Fruit fly (Drosophila melanogaster) whole organism, embryonic: ENCODE data around the gene CG8300.

Experiments used
- Blimp-1 ChIP-seq: fragments of 200-800 bp; sonication (Bioruptor generic); optimal IDR thresholded peaks from 3 replicates; lab custom pipeline; 2018; ENCODE audit warnings: missing biosample characterization, missing genetic modification characterization, mild to moderate bottlenecking, moderate library complexity, missing genetic modification reagents
- CG10462 ChIP-seq: fragments of 200-800 bp; sonication (Bioruptor generic); optimal IDR thresholded peaks from 2 replicates; lab custom pipeline; 2016; ENCODE audit warnings: missing biosample characterization, missing genetic modification characterization
- CG11695 ChIP-seq: fragments of 200-800 bp; sonication (Bioruptor generic); IDR thresholded peaks from 3 replicates; pipeline ENCODE4 v1.3.6; 2022; ENCODE audit warnings: missing biosample characterization, missing genetic modification characterization
- CG11696 ChIP-seq: fragments of 200-800 bp; sonication (Bioruptor generic); IDR thresholded peaks from 2 replicates; pipeline ENCODE4 v1.3.6; 2022; ENCODE audit warnings: missing biosample characterization, missing genetic modification characterization
- CG12071 ChIP-seq: fragments of 200-800 bp; sonication (Bioruptor generic); optimal IDR thresholded peaks from 3 replicates; lab custom pipeline; 2018; ENCODE audit warnings: missing biosample characterization, mild to moderate bottlenecking, missing genetic modification characterization
- CG1529 ChIP-seq: fragments of 200-800 bp; sonication (Bioruptor generic); optimal IDR thresholded peaks from 3 replicates; lab custom pipeline; 2018; ENCODE audit warnings: missing biosample characterization, missing genetic modification characterization
- CG17359 ChIP-seq: fragments of 200-800 bp; sonication (Bioruptor generic); optimal IDR thresholded peaks from 3 replicates; lab custom pipeline; 2018; ENCODE audit warnings: missing biosample characterization, mild to moderate bottlenecking, missing genetic modification characterization, moderate library complexity
- CG17385 ChIP-seq: fragments of 200-800 bp; sonication (Bioruptor generic); optimal IDR thresholded peaks from 3 replicates; lab custom pipeline; 2018; ENCODE audit warnings: missing biosample characterization, mild to moderate bottlenecking, missing genetic modification characterization
- CG17612 ChIP-seq: fragments of 200-800 bp; sonication (Bioruptor generic); IDR thresholded peaks from 2 replicates; pipeline ENCODE4 v1.3.6; 2022; ENCODE audit warnings: missing biosample characterization, missing genetic modification characterization
- CG1832 ChIP-seq: fragments of 200-800 bp; sonication (Bioruptor generic); optimal IDR thresholded peaks from 2 replicates; lab custom pipeline; 2017; ENCODE audit warnings: missing biosample characterization, mild to moderate bottlenecking, missing genetic modification characterization, inconsistent platforms
- CG30403 ChIP-seq: fragments of 200-800 bp; sonication (Bioruptor generic); optimal IDR thresholded peaks from 3 replicates; lab custom pipeline; 2016; ENCODE audit warnings: missing biosample characterization, missing genetic modification characterization
- CG4404 ChIP-seq: fragments of 200-800 bp; sonication (Bioruptor generic); IDR thresholded peaks from 2 replicates; pipeline ENCODE4 v1.3.6; 2022; ENCODE audit warnings: missing biosample characterization, missing genetic modification characterization
- CG7271 ChIP-seq: fragments of 200-800 bp; sonication (Bioruptor generic); optimal IDR thresholded peaks from 2 replicates; lab custom pipeline; 2018; ENCODE audit warnings: missing biosample characterization, mild to moderate bottlenecking, missing genetic modification characterization, moderate library complexity
- CG7556 ChIP-seq: fragments of 200-800 bp; sonication (Bioruptor generic); optimal IDR thresholded peaks from 2 replicates; lab custom pipeline; 2017; ENCODE audit warnings: missing biosample characterization, mild to moderate bottlenecking, missing genetic modification characterization
- CG7987 ChIP-seq: fragments of 200-800 bp; sonication (Bioruptor generic); optimal IDR thresholded peaks from 2 replicates; lab custom pipeline; 2018; ENCODE audit warnings: missing biosample characterization, mild to moderate bottlenecking, missing genetic modification characterization, moderate library complexity
- D19A ChIP-seq: fragments of 200-800 bp; optimal IDR thresholded peaks from 3 replicates; lab custom pipeline; 2019; ENCODE audit warnings: missing biosample characterization, mild to moderate bottlenecking, missing genetic modification characterization, moderate library complexity
- Dek ChIP-seq: fragments of 200-800 bp; sonication (Bioruptor generic); optimal IDR thresholded peaks from 3 replicates; lab custom pipeline; 2019; ENCODE audit warnings: missing biosample characterization, mild to moderate bottlenecking, missing genetic modification characterization, moderate library complexity
- Elba2 ChIP-seq: fragments of 200-800 bp; sonication (Bioruptor generic); optimal IDR thresholded peaks from 3 replicates; lab custom pipeline; 2016; ENCODE audit warnings: missing biosample characterization, missing genetic modification characterization
- Ets97D ChIP-seq: fragments of 200-800 bp; sonication (Bioruptor generic); optimal IDR thresholded peaks from 3 replicates; lab custom pipeline; 2016; ENCODE audit warnings: missing biosample characterization, missing genetic modification characterization
- Fer3 ChIP-seq: fragments of 200-800 bp; sonication (Bioruptor generic); optimal IDR thresholded peaks from 2 replicates; lab custom pipeline; 2018; ENCODE audit warnings: missing biosample characterization, mild to moderate bottlenecking, missing genetic modification characterization, moderate library complexity
- HLHmδ ChIP-seq: fragments of 200-800 bp; sonication (Bioruptor generic); optimal IDR thresholded peaks from 2 replicates; lab custom pipeline; 2018; ENCODE audit warnings: missing biosample characterization, mild to moderate bottlenecking, missing genetic modification characterization, moderate library complexity
- HmgD ChIP-seq: fragments of 200-800 bp; sonication (Bioruptor generic); optimal IDR thresholded peaks from 3 replicates; lab custom pipeline; 2016; ENCODE audit warnings: missing biosample characterization, missing genetic modification characterization
- MTF-1 ChIP-seq: fragments of 200-800 bp; sonication (Bioruptor generic); optimal IDR thresholded peaks from 2 replicates; lab custom pipeline; 2018; ENCODE audit warnings: missing biosample characterization, mild to moderate bottlenecking, missing genetic modification characterization, borderline replicate concordance
- Mrtf ChIP-seq: fragments of 200-800 bp; sonication (Bioruptor generic); IDR thresholded peaks from 3 replicates; pipeline ENCODE4 v1.3.6; 2022; ENCODE audit warnings: missing biosample characterization, missing genetic modification characterization
- NC2α ChIP-seq: fragments of 200-800 bp; sonication (Bioruptor generic); optimal IDR thresholded peaks from 2 replicates; lab custom pipeline; 2016; ENCODE audit warnings: missing biosample characterization, missing genetic modification characterization
- Poxn ChIP-seq: fragments of 200-800 bp; sonication (Bioruptor generic); IDR thresholded peaks from 2 replicates; pipeline ENCODE4 v1.3.6; 2022; ENCODE audit warnings: missing biosample characterization, missing genetic modification characterization
- Side ChIP-seq: fragments of 200-800 bp; sonication (Bioruptor generic); optimal IDR thresholded peaks from 2 replicates; lab custom pipeline; 2016; ENCODE audit warnings: missing biosample characterization, missing genetic modification characterization
- Six4 ChIP-seq: fragments of 200-800 bp; sonication (Bioruptor generic); optimal IDR thresholded peaks from 2 replicates; lab custom pipeline; 2016; ENCODE audit warnings: missing biosample characterization, missing genetic modification characterization
- Sry-β ChIP-seq: fragments of 200-800 bp; sonication (Bioruptor generic); optimal IDR thresholded peaks from 2 replicates; lab custom pipeline; 2018; ENCODE audit warnings: missing biosample characterization, mild to moderate bottlenecking, missing genetic modification characterization, moderate library complexity
- Stat92E ChIP-seq, 3 experiments: fragments of >200 bp in 2 of 3; fragments of 200-800 bp in 1 of 3; sonication (Bioruptor generic) in 1 of 3; optimal IDR thresholded peaks; 2 replicates each; lab custom pipeline; 2017 to 2019; ENCODE audit warnings: missing biosample characterization in 3 of 3, missing genetic modification characterization in 3 of 3, mild to moderate bottlenecking in 1 of 3, moderate library complexity in 1 of 3
- Tbp ChIP-seq: fragments of >200 bp; optimal IDR thresholded peaks from 2 replicates; lab custom pipeline; 2018; ENCODE audit warnings: missing biosample characterization, missing genetic modification characterization
- amos ChIP-seq: fragments of 200-800 bp; sonication (Bioruptor generic); IDR thresholded peaks from 2 replicates; pipeline ENCODE4 v1.3.6; 2022; ENCODE audit warnings: missing biosample characterization, missing genetic modification characterization; ENCODE audit not compliant: partially characterized antibody
- aop ChIP-seq: fragments of 200-800 bp; sonication (Bioruptor generic); IDR thresholded peaks from 2 replicates; pipeline ENCODE4 v1.3.6; 2022; ENCODE audit warnings: missing biosample characterization, missing genetic modification characterization
- bowl ChIP-seq: fragments of 200-800 bp; sonication (Bioruptor generic); IDR thresholded peaks from 2 replicates; pipeline ENCODE4 v1.3.6; 2022; ENCODE audit warnings: missing biosample characterization, missing genetic modification characterization
- cad ChIP-seq: fragments of >200 bp; optimal IDR thresholded peaks from 2 replicates; lab custom pipeline; 2017; ENCODE audit warnings: missing biosample characterization, missing genetic modification characterization
- cas ChIP-seq: fragments of 200-800 bp; sonication (Bioruptor generic); IDR thresholded peaks from 2 replicates; pipeline ENCODE4 v1.3.6; 2022; ENCODE audit warnings: missing biosample characterization, missing genetic modification characterization
- corto ChIP-seq: fragments of 200-800 bp; sonication (Bioruptor generic); optimal IDR thresholded peaks from 2 replicates; lab custom pipeline; 2016; ENCODE audit warnings: missing biosample characterization, mild to moderate bottlenecking, missing genetic modification characterization, moderate library complexity
- dysf ChIP-seq: fragments of 200-800 bp; sonication (Bioruptor generic); IDR thresholded peaks from 3 replicates; pipeline ENCODE4 v1.3.6; 2022; ENCODE audit warnings: missing biosample characterization, missing genetic modification characterization
- ems ChIP-seq: fragments of 200-800 bp; sonication (Bioruptor generic); optimal IDR thresholded peaks from 3 replicates; lab custom pipeline; 2016; ENCODE audit warnings: missing biosample characterization, missing genetic modification characterization
- eyg ChIP-seq: fragments of 200-800 bp; sonication (Bioruptor generic); optimal IDR thresholded peaks from 3 replicates; lab custom pipeline; 2016; ENCODE audit warnings: missing biosample characterization, missing genetic modification characterization
- ham ChIP-seq: fragments of 200-800 bp; sonication (Bioruptor generic); IDR thresholded peaks from 2 replicates; pipeline ENCODE4 v1.3.6; 2022; ENCODE audit warnings: missing biosample characterization, missing genetic modification characterization
- ind ChIP-seq: fragments of 200-800 bp; sonication (Bioruptor generic); optimal IDR thresholded peaks from 3 replicates; lab custom pipeline; 2016; ENCODE audit warnings: missing biosample characterization, missing genetic modification characterization
- jing ChIP-seq: fragments of 200-800 bp; sonication (Bioruptor generic); optimal IDR thresholded peaks from 2 replicates; lab custom pipeline; 2018; ENCODE audit warnings: missing biosample characterization, mild to moderate bottlenecking, missing genetic modification characterization
- knrl ChIP-seq: fragments of 200-800 bp; sonication (Bioruptor generic); IDR thresholded peaks from 3 replicates; pipeline ENCODE4 v1.3.6; 2022; ENCODE audit warnings: missing biosample characterization, missing genetic modification characterization; ENCODE audit not compliant: partially characterized antibody
- lilli ChIP-seq: fragments of 200-800 bp; sonication (Bioruptor generic); optimal IDR thresholded peaks from 3 replicates; lab custom pipeline; 2016; ENCODE audit warnings: missing biosample characterization, missing genetic modification characterization
- nmo ChIP-seq: fragments of 200-800 bp; sonication (Bioruptor generic); optimal IDR thresholded peaks from 2 replicates; lab custom pipeline; 2018; ENCODE audit warnings: missing biosample characterization, mild to moderate bottlenecking, missing genetic modification characterization, moderate library complexity
- peb ChIP-seq: fragments of 200-800 bp; sonication (Bioruptor generic); IDR thresholded peaks from 2 replicates; pipeline ENCODE4 v1.3.6; 2022; ENCODE audit warnings: missing biosample characterization, missing genetic modification characterization
- pzg ChIP-seq: fragments of 200-800 bp; sonication (Bioruptor generic); optimal IDR thresholded peaks from 3 replicates; lab custom pipeline; 2018; ENCODE audit warnings: missing biosample characterization, mild to moderate bottlenecking, missing genetic modification characterization, moderate library complexity
- sima ChIP-seq: fragments of 200-800 bp; sonication (Bioruptor generic); optimal IDR thresholded peaks from 2 replicates; lab custom pipeline; 2016; ENCODE audit warnings: missing biosample characterization, missing genetic modification characterization
- zf30C ChIP-seq: fragments of 200-800 bp; sonication (Bioruptor generic); optimal IDR thresholded peaks from 3 replicates; lab custom pipeline; 2018; ENCODE audit warnings: missing biosample characterization, mild to moderate bottlenecking, missing genetic modification characterization

CG8300 gene

dm6 chrX:7096495-7096995 is 8.1 kb upstream of the CG8300 start (continued):
- TF ChIP-seq Tbp (GFP tag; lab: Kevin White, UChicago): no peak
- TF ChIP-seq knrl (GFP tag; lab: Robert Waterston, UW): no peak
- peak; percentile 3 for TF ChIP-seq pzg (GFP tag; lab: Kevin White, UChicago)
- no peak for TF ChIP-seq amos (GFP tag; lab: Robert Waterston, UW)
- no peak; the same call in 1 of the 2 replicates for TF ChIP-seq Poxn (GFP tag; lab: Robert Waterston, UW)
- no peak for TF ChIP-seq CG1832 (GFP tag; lab: Kevin White, UChicago)
- TF ChIP-seq HLHmδ (GFP tag; lab: Kevin White, UChicago): no peak
- no peak for TF ChIP-seq NC2α (GFP tag; lab: Kevin White, UChicago)
- TF ChIP-seq Ets97D (GFP tag; lab: Kevin White, UChicago): peak; percentile 15
- peak; percentile 79 for TF ChIP-seq Dek (tag; lab: Kevin White, UChicago)
- TF ChIP-seq CG7556 (GFP tag; lab: Kevin White, UChicago): peak; percentile 85
- peak; percentile 82; the same call in 2 of the 3 replicates for TF ChIP-seq CG11695 (GFP tag; lab: Robert Waterston, UW)
- TF ChIP-seq dysf (GFP tag; lab: Robert Waterston, UW): peak; percentile 89
- peak; percentile 44; the same call in 1 of the 2 replicates for TF ChIP-seq bowl (GFP tag; lab: Robert Waterston, UW)
- TF ChIP-seq Sry-β (GFP tag; lab: Kevin White, UChicago): peak; percentile 5
- peak; percentile 30 for TF ChIP-seq CG10462 (GFP tag; lab: Kevin White, UChicago)
- TF ChIP-seq CG17612: peak; percentile 51
- TF ChIP-seq Mrtf (GFP tag; lab: Robert Waterston, UW): peak; percentile 71; the same call in 2 of the 3 replicates
- TF ChIP-seq corto (GFP tag; lab: Kevin White, UChicago): no peak
- TF ChIP-seq Elba2 (GFP tag; lab: Kevin White, UChicago): no peak
- peak; percentile 84 for TF ChIP-seq nmo (GFP tag; lab: Kevin White, UChicago)
- TF ChIP-seq CG1529 (GFP tag; lab: Kevin White, UChicago): peak; percentile 73
- TF ChIP-seq peb (GFP tag; lab: Robert Waterston, UW): peak; percentile 70; the same call in 1 of the 2 replicates
- peak; percentile 55 for TF ChIP-seq Side (GFP tag; lab: Kevin White, UChicago)
- TF ChIP-seq CG17385 (GFP tag; lab: Kevin White, UChicago): peak; percentile 85
- TF ChIP-seq aop (GFP tag; lab: Robert Waterston, UW): peak; percentile 57; the same call in 1 of the 2 replicates
- peak; percentile 26 for TF ChIP-seq HmgD (GFP tag; lab: Kevin White, UChicago)
- peak; percentile 89 for TF ChIP-seq CG12071 (GFP tag; lab: Kevin White, UChicago)
- peak; percentile 78 for TF ChIP-seq Blimp-1 (GFP tag; lab: Kevin White, UChicago)
- TF ChIP-seq CG7987 (GFP tag; lab: Kevin White, UChicago): peak; percentile 68
- TF ChIP-seq sima (GFP tag; lab: Kevin White, UChicago): no peak
- peak; percentile 50 for TF ChIP-seq MTF-1 (GFP tag; lab: Kevin White, UChicago)
- TF ChIP-seq cad (GFP tag; lab: Kevin White, UChicago): no peak
- peak; percentile 84 for TF ChIP-seq lilli
- peak; percentile 96 for TF ChIP-seq CG11696 (GFP tag; lab: Robert Waterston, UW)
- no peak for TF ChIP-seq cas (GFP tag; lab: Robert Waterston, UW)
- TF ChIP-seq CG30403 (GFP tag; lab: Kevin White, UChicago): peak; percentile 86
- TF ChIP-seq Stat92E (GFP tag; optimal IDR thresholded peaks at IDR 0.05; lab: Kevin White, UChicago): peak in 1 of 3 experiments; percentile 45
- peak; percentile 31 for TF ChIP-seq Six4 (GFP tag; lab: Kevin White, UChicago)
- TF ChIP-seq Fer3 (tag; lab: Kevin White, UChicago): peak; percentile 82
- TF ChIP-seq eyg (GFP tag; lab: Kevin White, UChicago): peak; percentile 58
- TF ChIP-seq CG17359 (tag; lab: Kevin White, UChicago): peak; percentile 76
- peak; percentile 71 for TF ChIP-seq ems (GFP tag; lab: Kevin White, UChicago)
- peak; percentile 65; the same call in 1 of the 2 replicates for TF ChIP-seq CG4404 (GFP tag; lab: Robert Waterston, UW)
- peak; percentile 64 for TF ChIP-seq jing (GFP tag; lab: Kevin White, UChicago)
- TF ChIP-seq CG7271 (tag; lab: Kevin White, UChicago): peak; percentile 47
- peak; percentile 37; the same call in 1 of the 2 replicates for TF ChIP-seq ham (GFP tag; lab: Robert Waterston, UW)
- no peak for TF ChIP-seq zf30C (GFP tag; lab: Kevin White, UChicago)
- peak; percentile 81 for TF ChIP-seq D19A
- TF ChIP-seq ind (GFP tag; lab: Kevin White, UChicago): peak; percentile 70
